Fruit fly (Drosophila melanogaster) whole organism, prepupa: Measurements from ENCODE around the gene Dnaaf5.
A peak's percentile ranks its signal among the peaks of the same experiment; 100 is the strongest.

Experiments
- CG10631 ChIP-seq: fragments of 200-800 bp; sonication (Bioruptor generic); optimal IDR thresholded peaks from 2 replicates; lab custom pipeline; 2016; ENCODE audit warnings: missing biosample characterization, missing genetic modification characterization
- CG10669 ChIP-seq: fragments of 200-800 bp; sonication (Bioruptor generic); optimal IDR thresholded peaks from 3 replicates; lab custom pipeline; 2018; ENCODE audit warnings: missing biosample characterization, mild to moderate bottlenecking, missing genetic modification characterization, moderate library complexity
- CG11294 ChIP-seq: fragments of 200-800 bp; sonication (Bioruptor generic); IDR thresholded peaks from 2 replicates; pipeline ENCODE4 v1.3.6; 2022; ENCODE audit warnings: missing biosample characterization, missing genetic modification characterization
- CG11762 ChIP-seq: fragments of 200-800 bp; sonication (Bioruptor generic); optimal IDR thresholded peaks from 3 replicates; lab custom pipeline; 2016; ENCODE audit warnings: missing biosample characterization, missing genetic modification characterization; ENCODE audit not compliant: insufficient read depth
- CG11902 ChIP-seq: fragments of 200-800 bp; sonication (Bioruptor generic); optimal IDR thresholded peaks from 3 replicates; lab custom pipeline; 2016; ENCODE audit warnings: missing biosample characterization, missing genetic modification characterization
- CG15336 ChIP-seq: fragments of 200-800 bp; sonication (Bioruptor generic); IDR thresholded peaks from 2 replicates; pipeline ENCODE4 v1.3.6; 2022; ENCODE audit warnings: missing biosample characterization, missing genetic modification characterization
- CG1621 ChIP-seq: fragments of 200-800 bp; sonication (Bioruptor generic); optimal IDR thresholded peaks from 3 replicates; lab custom pipeline; 2018; ENCODE audit warnings: missing biosample characterization, mild to moderate bottlenecking, missing genetic modification characterization
- CG16779 ChIP-seq: fragments of 200-800 bp; sonication (Bioruptor generic); optimal IDR thresholded peaks from 3 replicates; lab custom pipeline; 2017; ENCODE audit warnings: missing biosample characterization, mild to moderate bottlenecking, missing genetic modification characterization
- CG3032 ChIP-seq: fragments of 200-800 bp; optimal IDR thresholded peaks from 2 replicates; lab custom pipeline; 2019; ENCODE audit warnings: missing biosample characterization, mild to moderate bottlenecking, missing genetic modification characterization, moderate library complexity
- CG31627 ChIP-seq: fragments of 200-800 bp; sonication (Bioruptor generic); optimal IDR thresholded peaks from 3 replicates; lab custom pipeline; 2016; ENCODE audit warnings: missing biosample characterization, missing genetic modification characterization
- CG34406 ChIP-seq: fragments of 200-800 bp; sonication (Bioruptor generic); optimal IDR thresholded peaks from 3 replicates; lab custom pipeline; 2016; ENCODE audit warnings: missing biosample characterization, missing genetic modification characterization
- CG3919 ChIP-seq: fragments of 200-800 bp; sonication (Bioruptor generic); optimal IDR thresholded peaks from 3 replicates; lab custom pipeline; 2016; ENCODE audit warnings: missing biosample characterization, missing genetic modification characterization
- CG6163 ChIP-seq: fragments of 200-800 bp; sonication (Bioruptor generic); IDR thresholded peaks from 3 replicates; pipeline ENCODE4 v1.3.6; 2022; ENCODE audit warnings: missing biosample characterization, missing genetic modification characterization
- CG6276 ChIP-seq: fragments of 200-800 bp; sonication (Bioruptor generic); optimal IDR thresholded peaks from 2 replicates; lab custom pipeline; 2017; ENCODE audit warnings: missing biosample characterization, mild to moderate bottlenecking, missing genetic modification characterization
- CG6854 ChIP-seq: fragments of 200-800 bp; sonication (Bioruptor generic); optimal IDR thresholded peaks from 2 replicates; lab custom pipeline; 2017; ENCODE audit warnings: missing biosample characterization, mild to moderate bottlenecking, missing genetic modification characterization
- CG7368 ChIP-seq: fragments of 200-800 bp; sonication (Bioruptor generic); optimal IDR thresholded peaks from 3 replicates; lab custom pipeline; 2016; ENCODE audit warnings: missing biosample characterization, missing genetic modification characterization
- CG8119 ChIP-seq: fragments of 200-800 bp; sonication (Bioruptor generic); IDR thresholded peaks from 3 replicates; pipeline ENCODE4 v1.3.6; 2022; ENCODE audit warnings: missing biosample characterization, missing genetic modification characterization
- CG8319 ChIP-seq: fragments of 200-800 bp; sonication (Bioruptor generic); optimal IDR thresholded peaks from 3 replicates; lab custom pipeline; 2016; ENCODE audit warnings: missing biosample characterization, missing genetic modification characterization
- CG8632 ChIP-seq: fragments of 200-800 bp; sonication (Bioruptor generic); optimal IDR thresholded peaks from 3 replicates; lab custom pipeline; 2016; ENCODE audit warnings: missing biosample characterization, missing genetic modification characterization
- CG9139 ChIP-seq: fragments of 200-800 bp; sonication (Bioruptor generic); optimal IDR thresholded peaks from 3 replicates; lab custom pipeline; 2017; ENCODE audit warnings: missing biosample characterization, mild to moderate bottlenecking, missing genetic modification characterization
- Eip75B ChIP-seq: fragments of 200-800 bp; sonication (Bioruptor generic); optimal IDR thresholded peaks from 3 replicates; lab custom pipeline; 2016; ENCODE audit warnings: missing biosample characterization, missing genetic modification characterization
- Eip78C ChIP-seq: fragments of 200-800 bp; sonication (Bioruptor generic); peaks from one replicate; lab custom pipeline; 2016; ENCODE audit warnings: missing biosample characterization, missing genetic modification characterization
- Ets96B ChIP-seq: fragments of 200-800 bp; optimal IDR thresholded peaks from 2 replicates; lab custom pipeline; 2019; ENCODE audit warnings: missing biosample characterization, mild to moderate bottlenecking, missing genetic modification characterization, moderate library complexity
- Hr38 ChIP-seq: sonication (Bioruptor generic); optimal IDR thresholded peaks from 2 replicates; lab custom pipeline; 2016; ENCODE audit warnings: missing biosample characterization, missing genetic modification characterization
- Hr39 ChIP-seq: fragments of 200-800 bp; sonication (Bioruptor generic); optimal IDR thresholded peaks from 2 replicates; lab custom pipeline; 2016; ENCODE audit warnings: missing biosample characterization, missing genetic modification characterization
- Hr4 ChIP-seq: fragments of 200-800 bp; sonication (Bioruptor generic); optimal IDR thresholded peaks from 3 replicates; lab custom pipeline; 2016; ENCODE audit warnings: missing biosample characterization, missing genetic modification characterization
- Lpt ChIP-seq: fragments of 200-800 bp; sonication (Bioruptor generic); optimal IDR thresholded peaks from 3 replicates; lab custom pipeline; 2016; ENCODE audit warnings: missing biosample characterization, missing genetic modification characterization
- Met ChIP-seq: fragments of 200-800 bp; sonication (Bioruptor generic); optimal IDR thresholded peaks from 3 replicates; lab custom pipeline; 2016; ENCODE audit warnings: missing biosample characterization, missing genetic modification characterization
- OdsH ChIP-seq: fragments of 200-800 bp; sonication (Bioruptor generic); optimal IDR thresholded peaks from 3 replicates; lab custom pipeline; 2016; ENCODE audit warnings: missing biosample characterization, missing genetic modification characterization
- Smox ChIP-seq: fragments of 200-800 bp; sonication (Bioruptor generic); optimal IDR thresholded peaks from 3 replicates; lab custom pipeline; 2016; ENCODE audit warnings: missing biosample characterization, missing genetic modification characterization
- Sox14 ChIP-seq: fragments of 200-800 bp; sonication (Bioruptor generic); optimal IDR thresholded peaks from 3 replicates; lab custom pipeline; 2016; ENCODE audit warnings: missing biosample characterization, missing genetic modification characterization
- Sox15 ChIP-seq: fragments of 200-800 bp; sonication (Bioruptor generic); optimal IDR thresholded peaks from 3 replicates; lab custom pipeline; 2016; ENCODE audit warnings: missing biosample characterization, missing genetic modification characterization
- achi ChIP-seq: fragments of 200-800 bp; sonication (Bioruptor generic); optimal IDR thresholded peaks from 3 replicates; lab custom pipeline; 2016; ENCODE audit warnings: missing biosample characterization, missing genetic modification characterization
- acj6 ChIP-seq: fragments of 200-800 bp; sonication (Bioruptor generic); optimal IDR thresholded peaks from 3 replicates; lab custom pipeline; 2016; ENCODE audit warnings: missing biosample characterization, missing genetic modification characterization
- cyc ChIP-seq: fragments of 200-800 bp; sonication (Bioruptor generic); optimal IDR thresholded peaks from 3 replicates; lab custom pipeline; 2016; ENCODE audit warnings: missing biosample characterization, missing genetic modification characterization
- dac ChIP-seq: fragments of 200-800 bp; sonication (Bioruptor generic); optimal IDR thresholded peaks from 2 replicates; lab custom pipeline; 2017; ENCODE audit warnings: missing biosample characterization, mild to moderate bottlenecking, missing genetic modification characterization
- dsx ChIP-seq: fragments of 200-800 bp; optimal IDR thresholded peaks from 3 replicates; lab custom pipeline; 2019; ENCODE audit warnings: missing biosample characterization, mild to moderate bottlenecking, missing genetic modification characterization, moderate library complexity; ENCODE audit not compliant: poor library complexity, severe bottlenecking
- fd85E ChIP-seq: fragments of 200-800 bp; sonication (Bioruptor generic); optimal IDR thresholded peaks from 3 replicates; lab custom pipeline; 2016; ENCODE audit warnings: missing biosample characterization, missing genetic modification characterization
- fkh ChIP-seq: fragments of 200-800 bp; sonication (Bioruptor generic); optimal IDR thresholded peaks from 3 replicates; lab custom pipeline; 2017; ENCODE audit warnings: missing biosample characterization, mild to moderate bottlenecking, missing genetic modification characterization, moderate library complexity
- lz ChIP-seq: fragments of 200-800 bp; sonication (Bioruptor generic); optimal IDR thresholded peaks from 3 replicates; lab custom pipeline; 2016; ENCODE audit warnings: missing biosample characterization, missing genetic modification characterization
- net ChIP-seq: fragments of 200-800 bp; sonication (Bioruptor generic); optimal IDR thresholded peaks from 3 replicates; lab custom pipeline; 2016; ENCODE audit warnings: missing biosample characterization, missing genetic modification characterization
- pdm3 ChIP-seq: fragments of 200-800 bp; sonication (Bioruptor generic); optimal IDR thresholded peaks from 3 replicates; lab custom pipeline; 2016; ENCODE audit warnings: missing biosample characterization, missing genetic modification characterization
- salr ChIP-seq, 2 experiments: fragments of 200-800 bp; sonication (Bioruptor generic); optimal IDR thresholded peaks; 3 replicates each; lab custom pipeline; 2016 to 2018; ENCODE audit warnings: missing biosample characterization in 2 of 2, missing genetic modification characterization in 2 of 2, mild to moderate bottlenecking in 1 of 2
- spab ChIP-seq: fragments of 200-800 bp; sonication (Bioruptor generic); optimal IDR thresholded peaks from 2 replicates; lab custom pipeline; 2017; ENCODE audit warnings: missing biosample characterization, mild to moderate bottlenecking, missing genetic modification characterization, missing genetic modification reagents
- ss ChIP-seq, 2 experiments: fragments of 200-800 bp; sonication (Bioruptor generic); optimal IDR thresholded peaks; 2 replicates in 1 of 2; 3 replicates in 1 of 2; lab custom pipeline; 2017 to 2018; ENCODE audit warnings: mild to moderate bottlenecking in 2 of 2, missing biosample characterization in 2 of 2, missing genetic modification characterization in 2 of 2, moderate library complexity in 1 of 2
- svp ChIP-seq: fragments of 200-800 bp; sonication (Bioruptor generic); peaks from one replicate; lab custom pipeline; 2016; ENCODE audit warnings: missing biosample characterization, missing genetic modification characterization
- topi ChIP-seq: fragments of 200-800 bp; sonication (Bioruptor generic); optimal IDR thresholded peaks from 3 replicates; lab custom pipeline; 2016; ENCODE audit warnings: missing biosample characterization, missing genetic modification characterization
- vri ChIP-seq: fragments of 200-800 bp; sonication (Bioruptor generic); optimal IDR thresholded peaks from 3 replicates; lab custom pipeline; 2016; ENCODE audit warnings: missing biosample characterization, mild to moderate bottlenecking, missing genetic modification characterization

Dnaaf5 gene

DNA sequence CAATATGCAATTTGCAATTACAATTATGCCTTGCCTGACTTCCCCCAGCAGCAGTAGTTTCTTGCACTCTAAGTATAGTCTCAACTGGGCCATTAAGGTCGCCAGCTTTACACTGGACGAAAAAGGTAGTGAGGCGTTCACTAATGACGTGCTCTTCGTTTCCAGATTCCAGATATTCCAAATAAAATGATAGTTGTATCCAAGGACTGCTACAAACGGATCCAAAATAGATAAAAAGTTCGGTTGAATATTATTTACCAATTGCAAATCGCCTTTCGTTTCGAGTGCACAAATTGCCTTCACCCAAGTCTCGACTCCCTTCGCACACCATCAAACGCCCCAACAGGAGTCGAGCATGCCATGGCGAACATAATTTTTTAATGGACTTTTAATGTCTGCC is 28.9 kb upstream of the Dnaaf5 start (continued):
- TF ChIP-seq Sox14 (GFP tag; lab: Kevin White, UChicago), result peak; percentile 67
- TF ChIP-seq CG10631 (GFP tag; lab: Kevin White, UChicago), result peak; percentile 65
- TF ChIP-seq CG16779 (tag; lab: Kevin White, UChicago), result peak; percentile 34
- TF ChIP-seq pdm3 (GFP tag; lab: Kevin White, UChicago), result peak; percentile 75
- peak; percentile 78 for TF ChIP-seq CG6163 (GFP tag; lab: Robert Waterston, UW)
- TF ChIP-seq CG10669, result peak; percentile 62
- peak; percentile 21 for TF ChIP-seq CG31627
- peak; percentile 66 for TF ChIP-seq CG3919 (GFP tag; lab: Kevin White, UChicago)
- peak; percentile 65 for TF ChIP-seq CG6276 (GFP tag; lab: Kevin White, UChicago)
- TF ChIP-seq cyc (GFP tag; lab: Kevin White, UChicago), result peak; percentile 26
- peak; percentile 86 for TF ChIP-seq CG15336 (GFP tag; lab: Robert Waterston, UW)
- TF ChIP-seq vri (GFP tag; lab: Kevin White, UChicago), result no peak
- peak; percentile 73 for TF ChIP-seq OdsH (GFP tag; lab: Kevin White, UChicago)
- peak; percentile 88 for TF ChIP-seq Eip78C (GFP tag; lab: Kevin White, UChicago)

DNA sequence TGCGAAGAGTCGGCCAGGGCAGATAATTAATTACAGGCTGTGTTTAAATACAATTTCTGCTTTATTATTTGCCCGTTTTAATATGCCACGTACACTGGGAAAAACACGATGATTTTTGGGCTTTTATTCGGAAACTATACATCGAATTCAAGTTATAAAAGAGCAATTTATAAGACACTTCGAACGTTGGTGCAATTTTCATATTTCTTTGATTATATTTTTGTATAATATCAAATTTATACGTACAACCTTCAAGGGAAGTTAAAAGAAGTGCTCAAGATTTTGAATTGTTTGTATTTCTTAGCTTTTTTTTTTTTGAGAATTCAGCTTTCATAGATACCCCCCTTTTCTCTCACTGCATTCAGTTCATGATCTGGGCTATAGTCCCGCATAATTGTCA is 27.7 kb upstream of the Dnaaf5 start:
- TF ChIP-seq CG11762 (peak; percentile 24), CG6276 (GFP tag; lab: Kevin White, UChicago) (peak; percentile 30), CG11294 (GFP tag; lab: Robert Waterston, UW) (peak; percentile 10; the same call in 1 of the 2 replicates), pdm3 (GFP tag; lab: Kevin White, UChicago) (peak; percentile 57), ss (GFP tag; optimal IDR thresholded peaks at IDR 0.05; lab: Kevin White, UChicago) (peak in 1 of 2 experiments; percentile 53), CG8319 (GFP tag; lab: Kevin White, UChicago) (no peak), fd85E (GFP tag; lab: Kevin White, UChicago) (no peak), CG3032 (tag; lab: Kevin White, UChicago) (peak; percentile 65), CG9139 (GFP tag; lab: Kevin White, UChicago) (peak; percentile 33), CG7368 (GFP tag; lab: Kevin White, UChicago) (peak; percentile 56), svp (GFP tag; lab: Kevin White, UChicago) (peak; percentile 94), Sox15 (GFP tag; lab: Kevin White, UChicago) (peak; percentile 51), dsx (GFP tag; lab: Kevin White, UChicago) (peak; percentile 55), spab (GFP tag; lab: Kevin White, UChicago) (peak; percentile 73), CG10631 (GFP tag; lab: Kevin White, UChicago) (peak; percentile 28), Met (GFP tag; lab: Kevin White, UChicago) (peak; percentile 59), CG3919 (GFP tag; lab: Kevin White, UChicago) (peak; percentile 69), lz (no peak), CG6163 (GFP tag; lab: Robert Waterston, UW) (peak; percentile 66), Hr38 (no peak), CG34406 (GFP tag; lab: Kevin White, UChicago) (peak; percentile 65), fkh (GFP tag; lab: Kevin White, UChicago) (no peak), CG6854 (GFP tag; lab: Kevin White, UChicago) (no peak), Hr4 (GFP tag; lab: Kevin White, UChicago) (peak; percentile 43), CG10669 (peak; percentile 70), Ets96B (tag; lab: Kevin White, UChicago) (peak; percentile 66), acj6 (GFP tag; lab: Kevin White, UChicago) (peak; percentile 71), Lpt (peak; percentile 33), topi (peak; percentile 62), dac (GFP tag; lab: Kevin White, UChicago) (no peak), CG8119 (GFP tag; lab: Robert Waterston, UW) (peak; percentile 61; the same call in 2 of the 3 replicates), net (peak; percentile 39), vri (GFP tag; lab: Kevin White, UChicago) (no peak), achi (GFP tag; lab: Kevin White, UChicago) (peak; percentile 46), CG1621 (tag; lab: Kevin White, UChicago) (peak; percentile 17), Sox14 (GFP tag; lab: Kevin White, UChicago) (peak; percentile 36), Eip78C (GFP tag; lab: Kevin White, UChicago) (peak; percentile 86), salr (GFP tag; optimal IDR thresholded peaks at IDR 0.05; lab: Kevin White, UChicago) (peak in 1 of 2 experiments; percentile 41), Eip75B (peak; percentile 38), Hr39 (GFP tag; lab: Kevin White, UChicago) (peak; percentile 25), CG8632 (peak; percentile 52), CG11902 (GFP tag; lab: Kevin White, UChicago) (peak; percentile 21), CG31627 (peak; percentile 45), Smox (GFP tag; lab: Kevin White, UChicago) (peak; percentile 51)
